Fruit fly (Drosophila melanogaster) whole organism, pupa: ENCODE results near the gene CG7251.

Experiments
- CG14655 ChIP-seq: fragments of 200-800 bp; sonication (Bioruptor generic); optimal IDR thresholded peaks from 3 replicates; lab custom pipeline; 2017; ENCODE audit warnings: mild to moderate bottlenecking, missing biosample characterization, missing genetic modification reagents, missing genetic modification characterization
- D1 ChIP-seq: fragments of 200-800 bp; sonication (Bioruptor generic); optimal IDR thresholded peaks from 2 replicates; lab custom pipeline; 2018; ENCODE audit warnings: missing biosample characterization, mild to moderate bottlenecking, missing genetic modification characterization, moderate library complexity
- EcR ChIP-seq: fragments of 200-800 bp; sonication (Bioruptor generic); optimal IDR thresholded peaks from 3 replicates; lab custom pipeline; 2019; ENCODE audit warnings: missing biosample characterization, missing genetic modification characterization, mild to moderate bottlenecking, moderate library complexity, missing genetic modification reagents
- Pif1B ChIP-seq: fragments of 200-800 bp; sonication (Bioruptor generic); optimal IDR thresholded peaks from 3 replicates; lab custom pipeline; 2016; ENCODE audit warnings: missing biosample characterization, missing genetic modification characterization
- fd96Ca ChIP-seq: fragments of 200-800 bp; sonication (Bioruptor generic); IDR thresholded peaks from 3 replicates; pipeline ENCODE4 v1.3.6; 2022; ENCODE audit warnings: missing biosample characterization, missing genetic modification characterization

DNA sequence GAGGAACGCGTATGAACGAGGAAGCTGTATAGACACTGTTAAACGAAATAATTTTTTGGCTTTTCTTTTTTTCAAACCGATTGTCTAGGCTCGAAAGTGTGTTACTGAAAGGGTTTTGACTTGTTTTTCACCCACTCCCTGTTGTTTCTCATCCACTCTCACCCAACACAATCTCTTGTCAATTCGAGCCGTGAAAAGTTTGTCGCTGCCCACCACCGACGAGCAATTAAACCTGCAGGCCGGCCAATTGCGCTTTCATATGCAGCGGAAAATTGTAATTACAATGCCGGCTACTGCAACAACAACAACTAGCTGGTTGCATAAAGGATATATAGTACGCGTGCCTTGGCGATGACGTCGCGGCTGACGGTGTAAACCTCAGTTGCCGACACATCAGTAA, at the start of gene CG7251:
- TF ChIP-seq EcR, result no peak
- TF ChIP-seq fd96Ca (GFP tag; lab: Robert Waterston, UW), result no peak
- TF ChIP-seq CG14655, result no peak
- no peak for TF ChIP-seq Pif1B
- TF ChIP-seq D1 (tag; lab: Kevin White, UChicago), result no peak
